Fruit fly (Drosophila melanogaster) whole organism, larva: ENCODE data around the gene AdamTS-A.

Experiments
- noc ChIP-seq: fragments of 200-800 bp; sonication (Bioruptor generic); optimal IDR thresholded peaks from 3 replicates; lab custom pipeline; 2019; ENCODE audit warnings: missing biosample characterization, mild to moderate bottlenecking, missing genetic modification characterization, moderate library complexity

AdamTS-A gene

DNA sequence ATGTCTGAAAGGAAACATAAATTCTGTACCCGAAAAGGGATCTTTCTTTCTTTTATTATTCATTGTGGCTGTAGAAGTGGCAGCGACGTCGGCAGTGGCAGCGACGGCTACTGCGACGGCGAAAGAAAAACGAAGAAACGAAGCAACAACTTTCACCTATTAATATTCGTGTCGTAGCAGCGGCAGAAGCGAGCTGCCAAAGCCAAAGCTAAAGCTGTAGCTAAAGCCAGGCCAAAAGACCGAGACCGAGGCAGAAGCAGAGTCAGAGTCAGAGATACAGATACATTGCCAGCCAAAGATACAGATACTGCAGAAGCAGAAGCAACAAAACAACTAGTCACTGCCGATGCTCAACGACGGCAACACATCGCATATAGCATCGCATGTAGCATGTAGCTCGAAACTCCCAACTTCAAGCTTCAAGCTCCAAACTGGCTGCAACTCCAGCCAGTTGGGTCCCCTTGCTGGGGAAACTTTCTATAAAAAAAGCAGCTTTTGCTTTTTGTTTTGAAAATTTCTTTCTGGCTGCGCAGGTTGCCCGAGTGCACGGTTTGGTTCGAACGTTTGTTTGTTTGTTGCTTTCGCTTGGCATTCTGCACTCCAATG lies 42.5 kb downstream of the AdamTS-A start:
- no peak for TF ChIP-seq noc (tag; lab: Kevin White, UChicago)

DNA sequence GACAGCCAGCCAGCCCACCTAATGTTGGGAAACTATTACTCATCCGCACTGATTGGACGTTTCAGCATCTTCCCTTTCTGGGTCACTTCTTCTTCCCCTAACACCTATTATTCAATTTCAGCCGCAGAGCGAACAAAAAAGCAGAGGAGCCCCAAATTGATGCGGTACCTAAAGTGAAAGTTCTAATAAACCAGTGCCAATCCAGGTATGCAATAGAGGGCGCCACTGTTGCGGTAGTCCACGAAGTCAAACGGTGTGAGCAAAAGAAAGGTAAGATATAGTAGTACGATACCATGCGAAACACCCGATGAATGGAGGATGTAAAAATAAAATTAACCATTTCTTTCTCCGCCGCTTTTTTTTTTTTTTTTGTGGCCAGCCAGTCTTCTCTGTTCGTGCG lies 44.9 kb downstream of the AdamTS-A start:
- TF ChIP-seq noc (tag; lab: Kevin White, UChicago), result no peak

DNA sequence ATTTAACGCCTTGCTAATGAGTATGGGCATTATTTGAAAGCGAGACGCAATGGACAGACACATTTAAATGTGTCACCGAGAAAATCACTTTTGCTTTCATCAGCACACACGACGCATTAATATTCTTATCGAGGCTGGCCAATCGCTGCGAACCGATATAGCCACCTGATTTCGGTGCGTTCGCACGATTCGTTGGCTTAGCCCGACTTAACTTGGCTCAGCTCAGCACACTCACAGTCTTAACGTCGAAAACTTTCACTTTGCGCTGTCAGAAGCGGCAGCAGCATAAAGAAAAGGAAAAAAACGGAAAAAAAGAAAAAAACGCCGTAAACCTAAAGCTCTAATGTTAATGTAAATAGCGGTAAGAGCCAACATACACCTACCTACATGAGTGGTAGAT lies 45.6 kb downstream of the AdamTS-A start:
- TF ChIP-seq noc (tag; lab: Kevin White, UChicago), result no peak

DNA sequence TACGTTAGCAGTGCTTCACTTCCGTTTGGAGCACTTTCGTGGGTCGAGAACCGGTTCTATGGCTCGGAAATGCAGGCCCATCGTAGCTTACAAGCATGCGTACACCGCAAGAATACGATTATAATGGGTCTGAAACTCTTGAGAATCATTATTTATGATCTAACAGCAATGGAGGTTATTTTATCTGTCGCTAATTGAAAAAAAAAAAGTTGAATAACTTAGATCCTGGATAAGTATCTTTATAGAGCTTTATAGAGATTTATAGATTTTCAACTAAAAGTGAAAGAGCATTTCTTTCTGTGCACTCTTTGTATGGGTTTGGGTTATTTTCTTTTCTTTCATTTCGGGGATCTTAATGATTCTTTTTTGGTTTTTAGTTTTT lies 48.2 kb downstream of the AdamTS-A start:
- no peak for TF ChIP-seq noc (tag; lab: Kevin White, UChicago)

DNA sequence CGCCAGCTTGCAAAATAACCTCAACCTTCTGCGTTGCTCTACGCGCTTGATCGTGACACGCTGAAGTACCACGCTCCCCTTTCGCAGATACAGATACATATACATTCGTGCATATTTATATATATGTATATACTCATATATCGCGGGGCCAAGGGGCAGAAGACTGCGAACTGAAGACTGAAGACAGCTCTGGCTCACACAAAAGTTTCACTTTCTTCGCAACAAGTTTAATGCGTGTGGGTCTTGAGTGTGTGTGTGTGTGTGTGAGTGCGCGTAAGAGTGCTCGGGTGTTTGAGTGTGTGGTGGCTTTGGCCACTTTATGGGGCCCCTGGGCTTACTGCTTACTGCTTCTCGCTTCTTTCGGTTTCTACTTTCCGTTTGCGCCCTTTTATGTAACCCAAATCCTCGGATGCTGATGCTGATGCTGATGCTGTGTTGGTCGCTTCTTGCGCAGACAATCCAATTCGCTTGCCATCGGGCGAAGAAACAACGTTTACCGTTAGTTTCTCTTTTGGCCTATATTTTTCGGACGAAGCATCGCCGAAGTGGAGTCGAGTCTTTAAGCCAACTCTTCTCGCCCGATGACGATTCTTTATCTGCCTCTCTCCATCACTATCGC lies 48.7 kb downstream of the AdamTS-A start:
- TF ChIP-seq noc (tag; lab: Kevin White, UChicago), result no peak

DNA sequence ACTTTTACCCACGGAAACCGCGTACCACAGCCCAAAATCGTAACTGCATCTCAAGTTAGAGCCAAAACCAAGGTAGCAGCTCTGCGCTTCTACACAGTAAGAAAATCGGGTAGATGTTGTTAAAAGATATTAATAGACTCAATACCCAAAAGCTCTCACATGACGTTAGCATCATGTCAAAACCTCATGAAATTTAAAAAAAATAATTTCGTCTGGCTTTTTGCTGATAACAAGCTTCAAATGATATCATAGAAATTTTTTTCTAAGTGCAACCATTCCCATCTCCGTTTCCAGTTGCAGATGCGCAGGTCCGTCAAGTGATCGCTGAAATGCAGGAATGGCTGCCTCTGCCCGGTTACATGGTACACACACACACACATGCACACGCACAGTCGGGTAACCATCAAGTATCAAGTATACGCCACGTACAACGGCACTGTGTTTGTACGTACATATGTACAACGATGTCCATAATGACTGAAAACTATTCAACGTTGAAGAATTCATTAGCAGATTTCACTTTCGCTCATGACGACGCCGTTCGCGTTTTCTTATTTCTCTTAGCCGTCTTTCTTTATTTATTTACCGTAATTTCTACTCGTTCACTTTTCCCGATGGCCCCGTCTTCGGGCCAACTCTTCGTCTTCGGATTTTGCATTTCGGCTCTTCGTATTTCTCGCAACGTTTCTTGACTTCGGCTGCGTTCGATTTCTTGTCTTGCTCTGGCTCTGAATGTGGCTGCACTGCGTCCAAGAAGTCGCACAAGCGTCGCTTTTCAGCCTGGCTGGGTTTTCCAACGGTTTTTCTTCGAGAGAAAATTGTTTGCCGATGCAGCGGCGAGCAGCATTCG lies 50.1 kb downstream of the AdamTS-A start:
- TF ChIP-seq noc (tag; lab: Kevin White, UChicago), result no peak

DNA sequence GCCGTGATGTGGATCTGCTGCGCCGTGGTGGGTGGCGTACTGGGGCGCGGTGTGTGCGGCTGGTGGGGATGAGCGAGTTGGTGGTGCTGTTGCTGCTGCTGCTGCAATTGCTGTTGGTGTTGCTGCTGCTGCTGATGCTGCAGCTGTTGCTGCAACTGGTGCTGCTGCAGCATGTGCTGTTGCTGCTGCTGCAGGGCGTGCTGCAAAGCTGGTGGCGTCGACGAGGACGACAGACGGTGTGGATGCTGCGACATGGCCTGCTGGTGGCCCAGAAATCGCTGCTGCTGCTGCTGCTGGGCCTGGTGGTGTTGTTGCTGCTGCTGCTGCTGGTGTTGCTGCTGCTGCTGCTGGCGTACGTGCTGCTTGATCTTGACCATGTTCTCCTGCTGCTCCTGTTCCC lies 51.8 kb downstream of the AdamTS-A start:
- no peak for TF ChIP-seq noc (tag; lab: Kevin White, UChicago)

DNA sequence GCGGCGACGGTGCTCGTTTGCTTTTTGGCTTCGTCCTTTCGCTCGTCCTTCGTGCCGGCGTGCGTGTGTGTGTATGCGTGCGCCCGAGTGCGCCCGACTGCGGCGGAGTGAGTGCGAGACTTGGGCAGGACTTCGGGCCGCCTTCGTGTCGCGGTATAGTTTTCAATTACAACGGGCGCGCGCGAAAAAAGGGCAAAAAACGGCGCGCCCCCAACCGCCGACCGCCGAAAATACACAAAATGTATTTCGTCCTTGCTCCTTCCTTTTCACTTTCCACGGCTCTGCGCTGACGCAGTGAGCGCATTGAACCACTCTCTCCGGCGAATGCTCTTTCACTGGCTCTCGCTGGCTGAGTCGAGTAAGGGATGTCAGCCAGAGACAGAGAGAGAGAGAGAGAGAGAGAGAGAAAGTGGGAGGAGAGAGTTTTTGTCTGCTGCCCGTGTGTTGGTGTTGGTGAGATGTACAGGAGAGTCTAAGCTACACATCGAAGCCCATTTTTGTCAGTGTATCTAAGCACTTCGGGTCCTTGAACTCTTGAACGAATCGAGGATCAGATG lies 55.5 kb downstream of the AdamTS-A start:
- no peak for TF ChIP-seq noc (tag; lab: Kevin White, UChicago)

DNA sequence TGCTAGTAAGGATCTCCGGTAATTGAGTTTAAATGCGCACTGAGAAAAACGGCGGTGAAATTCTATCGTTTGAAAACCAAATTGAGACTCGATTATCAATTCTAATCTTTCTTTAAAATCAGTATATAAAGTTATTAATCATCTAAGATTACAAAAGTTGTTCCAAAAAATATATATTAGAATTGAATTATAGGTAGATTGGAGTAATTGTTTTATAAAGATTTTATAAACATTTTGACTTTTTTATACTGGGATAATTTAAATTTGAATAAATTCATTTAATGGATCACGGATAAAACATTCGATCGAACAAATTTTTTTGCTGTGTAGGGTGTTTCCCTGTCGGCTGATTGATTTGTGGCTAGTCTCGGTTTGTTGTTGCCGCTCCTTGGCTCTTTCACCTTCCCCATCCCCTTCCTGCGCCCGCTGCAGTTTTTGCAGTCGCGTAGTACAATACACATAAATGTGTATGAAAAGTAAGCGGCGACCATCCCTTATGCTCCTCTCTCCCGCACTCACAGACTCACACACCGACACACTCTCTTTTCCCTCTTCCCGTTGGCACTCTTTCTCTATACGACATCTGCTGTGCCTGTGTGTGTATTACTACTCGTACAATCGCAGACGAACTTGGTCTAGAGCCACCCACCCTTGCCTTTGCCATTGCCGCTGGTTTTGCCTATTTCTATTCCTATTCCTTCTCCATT lies 57.0 kb downstream of the AdamTS-A start:
- no peak for TF ChIP-seq noc (tag; lab: Kevin White, UChicago)

DNA sequence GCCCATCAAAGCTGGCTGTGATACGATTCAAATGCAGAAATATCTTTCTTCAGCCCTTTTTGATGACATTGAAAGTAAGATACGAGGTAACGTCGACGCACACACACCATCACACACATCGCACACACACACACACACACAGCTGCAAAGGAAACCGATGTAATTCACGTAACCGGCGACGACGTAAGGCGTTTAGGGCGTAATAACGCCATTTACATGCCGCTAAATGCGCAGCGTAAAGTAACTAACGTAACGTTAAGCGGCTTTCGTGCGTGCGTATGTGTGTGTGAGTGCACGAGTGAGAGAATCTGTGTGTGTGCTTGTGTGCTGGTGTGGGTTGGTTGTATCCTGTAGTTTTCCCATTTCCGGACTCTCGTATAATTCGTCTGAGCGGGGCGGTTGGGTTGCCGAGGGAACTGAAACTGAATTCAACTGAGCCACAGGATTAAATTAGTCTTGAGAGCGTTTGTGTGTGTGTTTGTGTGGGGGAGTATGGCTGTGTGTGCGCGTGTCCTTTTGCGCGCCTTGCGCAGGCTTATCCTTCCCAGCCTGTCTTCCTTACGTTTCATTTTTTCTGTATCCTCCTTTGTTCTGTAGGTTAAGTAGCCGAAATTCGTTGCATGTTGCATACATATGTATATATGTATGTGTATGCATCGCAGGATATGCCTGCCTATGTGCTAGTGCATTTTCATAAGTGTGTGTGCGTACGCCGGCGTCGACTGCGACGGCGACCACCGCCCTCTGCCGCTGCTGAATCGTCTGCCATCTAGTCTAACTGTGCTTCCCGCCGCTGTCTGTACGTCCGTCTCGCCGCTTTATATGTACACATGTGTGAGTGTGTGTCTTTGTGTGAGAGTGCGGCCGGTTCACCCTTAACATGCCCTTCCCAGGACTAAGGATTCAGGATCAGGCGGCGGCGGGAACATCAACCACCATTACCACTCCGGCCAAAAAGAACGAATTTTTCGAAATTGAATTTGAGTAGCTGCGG lies 57.9 kb downstream of the AdamTS-A start:
- TF ChIP-seq noc (tag; lab: Kevin White, UChicago), result no peak

DNA sequence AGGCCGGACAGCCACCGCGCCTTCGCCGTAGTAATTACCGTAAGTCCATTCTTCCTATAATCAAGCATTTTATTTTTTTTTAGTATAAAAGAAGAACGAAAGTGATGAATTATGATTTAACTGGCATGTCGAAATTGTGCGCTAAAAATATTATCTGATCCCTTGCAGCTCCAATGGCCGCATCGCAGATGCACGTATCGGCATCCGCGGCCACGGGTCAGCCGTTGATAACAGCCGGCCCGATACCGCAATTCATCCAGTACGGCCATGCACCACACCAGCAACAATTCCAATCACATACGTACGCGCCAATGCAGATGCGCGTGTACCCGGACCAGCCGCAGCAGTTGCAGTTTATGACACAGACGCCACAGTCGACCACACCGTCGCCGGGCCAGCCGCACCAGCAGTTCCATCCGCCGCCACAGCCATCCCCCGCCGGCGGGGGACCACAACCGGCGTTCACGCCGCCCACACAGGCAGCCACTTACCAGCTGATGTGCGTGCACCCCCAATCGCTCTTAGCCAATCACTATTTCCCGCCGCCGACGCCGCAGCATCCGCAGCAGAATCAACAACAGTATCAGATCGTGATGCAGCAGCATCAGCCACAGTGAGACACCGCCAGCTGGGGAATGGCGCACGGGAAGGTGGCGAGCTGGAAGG lies 60.9 kb downstream of the AdamTS-A start:
- TF ChIP-seq noc (tag; lab: Kevin White, UChicago), result no peak

DNA sequence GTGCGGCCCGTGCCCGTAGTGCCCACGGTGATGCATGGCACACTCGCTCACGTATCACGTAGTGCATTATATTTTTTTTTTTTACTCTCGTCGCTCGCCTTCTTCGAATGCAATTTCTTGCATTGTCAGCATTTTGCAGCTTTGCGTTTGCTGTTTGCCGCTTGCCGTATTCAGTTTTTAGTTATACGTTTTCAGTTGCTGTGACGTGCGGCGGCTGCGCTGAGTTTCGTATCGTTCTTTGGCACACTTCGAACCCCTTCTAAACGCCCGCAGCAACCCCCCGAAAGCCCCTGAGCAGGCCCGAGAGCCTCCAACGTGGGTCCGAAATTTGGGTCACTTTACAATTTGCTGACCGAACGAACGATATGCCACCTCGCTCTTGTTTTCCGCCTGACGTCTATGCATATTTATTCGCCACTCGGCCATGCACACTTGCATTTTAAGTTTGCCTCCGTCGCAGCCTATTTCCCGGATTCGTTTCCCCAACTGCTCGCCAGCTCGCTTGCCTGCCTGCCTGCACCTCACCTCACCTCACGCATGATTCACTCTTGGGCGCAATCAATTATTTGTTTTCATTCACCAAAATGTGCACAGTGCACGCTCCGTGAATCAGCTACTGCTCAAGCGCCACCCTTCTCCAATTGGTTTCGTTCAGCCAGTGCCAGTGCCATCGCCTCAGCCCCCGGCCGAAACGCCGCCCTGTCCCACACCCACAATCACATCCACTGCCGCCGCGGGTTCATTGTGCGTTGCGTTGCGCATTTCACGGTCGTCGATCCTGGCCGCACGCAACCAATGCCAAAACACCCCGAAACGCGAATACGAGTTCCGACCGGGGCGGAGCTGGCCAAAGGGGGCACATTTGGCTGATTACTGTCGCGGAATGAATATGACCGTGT lies 65.1 kb downstream of the AdamTS-A start:
- TF ChIP-seq noc (tag; lab: Kevin White, UChicago), result no peak
